Worm (Caenorhabditis elegans) whole organism, early embryonic: ENCODE data around the gene serp-1.2.

Source experiments
- B0310.2 ChIP-seq: sonication (generic microtip); optimal IDR thresholded peaks from 2 replicates; lab custom pipeline; 2016; ENCODE audit warnings: mild to moderate bottlenecking, missing genetic modification characterization, missing compliant biosample characterization
- F13C5.2 ChIP-seq: sonication (generic microtip); optimal IDR thresholded peaks from 2 replicates; lab custom pipeline; 2017; ENCODE audit warnings: mild to moderate bottlenecking, missing genetic modification characterization, inconsistent platforms, missing compliant biosample characterization
- aly-1 ChIP-seq: sonication (generic microtip); optimal IDR thresholded peaks from 2 replicates; lab custom pipeline; 2016; ENCODE audit warnings: missing genetic modification characterization, missing compliant biosample characterization
- ama-1 ChIP-seq: fragments of 150-350 bp; optimal IDR thresholded peaks from 2 replicates; lab custom pipeline; 2014
- ceh-13 ChIP-seq: fragments of 200-800 bp; sonication (Bioruptor generic); optimal IDR thresholded peaks from 2 replicates; lab custom pipeline; 2018; ENCODE audit warnings: mild to moderate bottlenecking, missing genetic modification characterization, missing compliant biosample characterization
- ceh-36 ChIP-seq: sonication (generic microtip); optimal IDR thresholded peaks from 2 replicates; lab custom pipeline; 2016; ENCODE audit warnings: missing genetic modification characterization, inconsistent platforms, missing compliant biosample characterization
- ets-7 ChIP-seq: sonication (generic microtip); optimal IDR thresholded peaks from 2 replicates; lab custom pipeline; 2016; ENCODE audit warnings: missing genotype, missing genetic modification characterization, missing compliant biosample characterization
- flt-1 ChIP-seq: fragments of 200-800 bp; sonication (Bioruptor generic); IDR thresholded peaks from 2 replicates; pipeline ENCODE4 v1.3.6; 2022; ENCODE audit warnings: missing genetic modification characterization, missing compliant biosample characterization
- hmbx-1 ChIP-seq: sonication (generic microtip); optimal IDR thresholded peaks from 2 replicates; lab custom pipeline; 2016; ENCODE audit warnings: mild to moderate bottlenecking, missing genetic modification characterization, missing compliant biosample characterization
- hmg-4 ChIP-seq: fragments of 200-800 bp; sonication (Bioruptor generic); optimal IDR thresholded peaks from 2 replicates; lab custom pipeline; 2018; ENCODE audit warnings: mild to moderate bottlenecking, missing genetic modification characterization, missing compliant biosample characterization
- hnd-1 ChIP-seq: sonication (generic microtip); optimal IDR thresholded peaks from 2 replicates; lab custom pipeline; 2016; ENCODE audit warnings: missing genetic modification characterization, missing compliant biosample characterization
- pes-1 ChIP-seq: fragments of 200-800 bp; sonication (Bioruptor generic); IDR thresholded peaks from 2 replicates; pipeline ENCODE4 v1.3.6; 2022; ENCODE audit warnings: missing genetic modification reagents, missing genetic modification characterization, missing compliant biosample characterization
- scrt-1 ChIP-seq: fragments of 200-800 bp; sonication (Bioruptor generic); IDR thresholded peaks from 2 replicates; pipeline ENCODE4 v1.3.6; 2022; ENCODE audit warnings: missing genetic modification characterization, missing compliant biosample characterization
- sea-1 ChIP-seq: fragments of 200-800 bp; sonication (Bioruptor generic); conservative IDR thresholded peaks from 2 replicates; pipeline ENCODE4 v1.3.6; 2022; ENCODE audit warnings: missing genetic modification characterization, missing compliant biosample characterization
- tbx-11 ChIP-seq: fragments of 200-800 bp; sonication (Bioruptor generic); IDR thresholded peaks from 2 replicates; pipeline ENCODE4 v1.3.6; 2022; ENCODE audit warnings: missing genetic modification characterization, missing compliant biosample characterization
- tbx-37 ChIP-seq: fragments of 200-800 bp; sonication (Bioruptor generic); conservative IDR thresholded peaks from 2 replicates; pipeline ENCODE4 v1.3.6; 2022; ENCODE audit warnings: missing genetic modification reagents, missing genetic modification characterization, missing compliant biosample characterization
- tra-4 ChIP-seq: sonication (generic microtip); optimal IDR thresholded peaks from 2 replicates; lab custom pipeline; 2017; ENCODE audit warnings: missing genetic modification characterization, missing compliant biosample characterization

serp-1.2 gene

DNA sequence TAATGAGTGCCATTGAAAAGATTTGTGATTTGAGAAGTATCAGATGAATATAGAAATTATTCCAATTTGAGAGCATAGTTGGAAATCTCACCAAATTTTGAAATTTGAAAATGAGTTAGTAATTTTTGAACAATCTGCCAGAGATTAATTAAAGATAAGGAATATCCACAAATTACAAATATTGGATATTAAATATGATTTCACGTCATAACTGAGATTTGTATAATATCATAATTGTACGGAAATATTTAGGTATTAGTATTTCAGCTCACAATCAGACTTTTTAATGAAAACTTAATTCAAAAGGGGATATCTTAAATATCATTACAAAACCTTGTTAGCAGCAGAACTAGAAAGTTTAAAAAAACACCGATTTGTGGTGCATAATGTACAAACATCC is 34.4 kb downstream of the serp-1.2 start, which contains the start of gene K07H8.7:
Gene K07H8.7 (minus strand): TSS at position 101 of the 400 bp plus-strand sequence.
- TF ChIP-seq ama-1 (lab: Kevin White, UChicago) (no peak), hnd-1 (tag; lab: Kevin White, UChicago) (no peak), sea-1 (GFP tag; lab: Robert Waterston, UW) (no peak), tbx-11 (GFP tag; lab: Robert Waterston, UW) (no peak), pes-1 (GFP tag; lab: Robert Waterston, UW) (no peak), tra-4 (no peak), F13C5.2 (tag; lab: Kevin White, UChicago) (no peak), hmbx-1 (tag; lab: Kevin White, UChicago) (no peak), ets-7 (tag; lab: Kevin White, UChicago) (no peak), flt-1 (no peak), ceh-36 (tag; lab: Kevin White, UChicago) (no peak), ceh-13 (no peak), hmg-4 (GFP tag; lab: Kevin White, UChicago) (no peak)

DNA sequence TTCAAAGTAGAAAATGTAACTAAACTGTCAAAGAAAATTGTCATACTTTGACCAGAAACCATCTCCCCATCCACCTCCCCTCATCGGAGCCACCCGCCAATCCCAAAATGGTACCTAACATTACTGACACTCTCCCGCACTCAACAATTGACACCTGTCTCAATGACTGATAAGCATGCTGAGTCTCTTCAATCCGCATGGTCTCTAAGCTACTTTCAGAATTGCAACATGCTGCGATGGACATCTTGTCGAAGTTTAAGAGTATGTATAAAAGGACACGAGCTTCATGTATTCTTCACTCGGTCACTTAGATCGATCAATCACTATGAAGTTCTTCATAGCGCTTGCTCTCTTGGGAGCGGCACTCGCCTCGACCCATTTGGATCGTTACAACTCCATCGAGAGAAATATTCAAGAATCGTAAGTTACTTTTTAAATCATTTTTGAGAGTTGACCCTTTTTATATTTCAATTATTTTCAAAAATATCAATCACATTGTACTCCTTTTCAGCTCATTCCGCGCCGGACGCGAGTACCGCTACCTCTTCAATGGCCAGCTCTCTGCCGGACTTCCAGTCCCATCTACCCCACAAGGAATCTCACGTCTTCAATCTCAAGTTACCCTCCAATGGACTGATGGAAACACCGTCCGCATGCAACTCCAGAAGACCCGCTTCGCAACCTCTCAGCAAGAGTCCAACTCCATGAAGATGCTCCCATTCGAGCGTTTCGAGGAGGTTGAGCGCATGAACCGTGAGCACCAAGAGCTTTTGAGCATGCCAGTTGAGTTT is 35.6 kb downstream of the serp-1.2 start, which contains the start of gene vit-6:
Gene vit-6 (plus strand): TSS at position 310 of the 791 bp plus-strand sequence.
- TF ChIP-seq hnd-1 (tag; lab: Kevin White, UChicago) (no peak), tbx-11 (GFP tag; lab: Robert Waterston, UW) (no peak), aly-1 (no peak), scrt-1 (GFP tag; lab: Robert Waterston, UW) (no peak), ceh-36 (tag; lab: Kevin White, UChicago) (no peak), hmbx-1 (tag; lab: Kevin White, UChicago) (no peak), ama-1 (lab: Kevin White, UChicago) (no peak), F13C5.2 (tag; lab: Kevin White, UChicago) (no peak), tra-4 (no peak), flt-1 (no peak), ets-7 (tag; lab: Kevin White, UChicago) (no peak), sea-1 (GFP tag; lab: Robert Waterston, UW) (no peak), tbx-37 (GFP tag; lab: Robert Waterston, UW) (no peak), pes-1 (GFP tag; lab: Robert Waterston, UW) (no peak), hmg-4 (GFP tag; lab: Kevin White, UChicago) (no peak)

DNA sequence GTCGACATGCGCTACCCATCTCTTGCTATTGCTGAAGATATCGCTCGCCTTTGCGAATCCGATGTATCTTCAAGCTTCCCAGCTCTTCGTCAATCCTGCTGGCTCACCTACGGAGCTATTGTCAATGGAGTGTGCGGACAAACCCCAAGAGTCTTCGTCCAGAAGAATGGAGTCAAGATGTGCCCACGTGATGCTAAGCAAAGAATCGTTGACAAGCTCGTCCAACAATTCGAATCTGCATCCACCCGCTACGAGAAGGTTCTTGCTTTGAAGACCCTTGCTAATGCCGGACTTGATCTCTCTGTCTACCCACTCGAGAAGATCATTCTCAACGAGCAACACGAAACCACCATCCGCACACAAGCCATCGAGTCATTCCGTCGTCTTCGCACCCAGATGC is 37.2 kb downstream of the serp-1.2 start:
- TF ChIP-seq tbx-11 (GFP tag; lab: Robert Waterston, UW), result no peak
- no peak for TF ChIP-seq scrt-1 (GFP tag; lab: Robert Waterston, UW)
- TF ChIP-seq hmg-4 (GFP tag; lab: Kevin White, UChicago), result no peak
- TF ChIP-seq F13C5.2 (tag; lab: Kevin White, UChicago), result no peak
- no peak for TF ChIP-seq B0310.2 (tag; lab: Kevin White, UChicago)
- TF ChIP-seq sea-1 (GFP tag; lab: Robert Waterston, UW), result no peak
- no peak for TF ChIP-seq ama-1 (lab: Kevin White, UChicago)
- no peak for TF ChIP-seq ets-7 (tag; lab: Kevin White, UChicago)

DNA sequence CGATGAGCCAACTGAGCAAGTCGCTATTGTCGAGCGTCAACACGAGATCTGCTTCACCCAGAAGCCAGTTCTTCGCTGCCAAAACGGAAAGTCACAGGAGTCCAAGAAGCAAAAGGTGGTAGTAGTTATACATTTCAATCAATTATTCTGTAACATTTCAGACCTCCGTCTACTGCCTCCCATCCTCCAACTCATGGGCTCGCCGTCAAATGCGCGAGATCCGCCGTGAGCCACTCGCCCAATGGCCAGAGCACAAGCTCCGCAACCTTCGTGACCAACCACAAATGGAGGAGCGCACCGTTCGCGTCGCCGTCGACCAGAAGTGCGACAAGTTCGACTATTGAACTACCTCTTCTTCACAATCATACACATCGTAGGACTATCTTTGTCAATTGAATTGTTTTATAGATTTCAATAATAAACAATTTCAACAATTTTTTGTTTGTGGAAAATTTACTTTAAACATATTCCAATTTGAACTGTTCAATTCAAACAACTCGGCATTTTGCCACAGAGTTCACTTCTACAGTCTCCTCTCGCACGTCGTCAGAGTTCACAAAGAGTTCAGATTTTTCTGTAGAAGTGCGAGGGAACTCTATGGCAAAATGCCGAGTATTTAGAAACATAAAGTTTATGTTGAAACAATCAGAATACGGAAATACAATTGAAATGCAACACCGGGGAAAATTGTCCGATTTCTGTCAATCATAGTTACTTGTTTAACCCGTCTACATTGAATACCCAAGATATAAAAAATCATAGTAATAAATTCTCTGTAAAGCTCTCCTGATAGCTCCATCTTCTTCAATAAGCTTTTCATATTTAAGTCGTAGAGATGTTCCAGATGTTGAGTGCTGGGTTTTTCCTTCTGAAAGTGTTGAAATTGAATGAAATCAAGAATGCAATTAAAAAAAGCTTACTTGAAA is 40.8 kb downstream of the serp-1.2 start:
- no peak for TF ChIP-seq ets-7 (tag; lab: Kevin White, UChicago)
- TF ChIP-seq pes-1 (GFP tag; lab: Robert Waterston, UW), result no peak

DNA sequence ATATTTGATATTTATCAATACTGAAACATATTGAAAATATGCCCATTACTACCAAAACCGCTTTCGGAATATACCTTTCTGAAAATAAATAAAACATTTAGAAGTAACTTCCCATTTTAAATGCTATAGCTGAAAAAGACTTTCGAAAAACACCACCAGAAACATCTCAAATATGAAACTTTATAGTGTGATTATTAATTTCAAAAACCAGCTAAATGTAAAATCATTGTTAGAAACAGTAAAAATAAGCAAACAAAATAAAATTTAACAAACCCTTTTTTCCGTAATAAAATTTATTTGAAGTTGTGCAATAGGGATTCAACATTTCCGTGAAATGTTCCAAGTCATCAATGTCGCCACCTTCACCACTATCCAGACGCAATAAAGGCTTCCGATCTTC is 42.5 kb downstream of the serp-1.2 start, which contains the start of the genes K07H8.5 and K07H8.8:
Gene K07H8.5 (plus strand): TSS at position 301 of the 400 bp plus-strand sequence.
Gene K07H8.8 (minus strand): TSS at position 389 of the 400 bp plus-strand sequence.
- TF ChIP-seq hnd-1 (tag; lab: Kevin White, UChicago) (no peak), ama-1 (lab: Kevin White, UChicago) (no peak)

DNA sequence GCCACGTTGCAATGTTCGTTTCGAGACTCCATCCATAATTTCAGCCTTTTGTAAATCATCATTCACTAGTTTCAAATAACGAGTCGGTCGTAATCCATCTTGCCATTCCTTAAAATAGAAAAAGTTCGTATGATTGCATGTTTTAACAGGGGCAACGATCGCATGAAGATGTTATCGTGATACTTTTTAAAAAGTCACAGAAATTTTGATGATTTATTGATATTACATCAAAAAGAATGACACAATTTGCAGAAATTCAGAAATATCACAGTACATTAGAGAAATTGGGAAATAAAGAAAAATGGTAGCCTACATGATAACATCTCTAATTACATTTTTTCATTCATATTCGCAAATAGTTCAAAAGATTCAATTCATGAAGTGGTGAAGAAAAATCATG is 47.9 kb downstream of the serp-1.2 start:
- TF ChIP-seq tbx-37 (GFP tag; lab: Robert Waterston, UW), result no peak
- TF ChIP-seq ceh-13, result no peak
- no peak for TF ChIP-seq scrt-1 (GFP tag; lab: Robert Waterston, UW)
- no peak for TF ChIP-seq sea-1 (GFP tag; lab: Robert Waterston, UW)
- no peak for TF ChIP-seq B0310.2 (tag; lab: Kevin White, UChicago)
- TF ChIP-seq ceh-36 (tag; lab: Kevin White, UChicago), result no peak
- no peak for TF ChIP-seq flt-1
- TF ChIP-seq ama-1 (lab: Kevin White, UChicago), result no peak
- no peak for TF ChIP-seq pes-1 (GFP tag; lab: Robert Waterston, UW)
- no peak for TF ChIP-seq hmg-4 (GFP tag; lab: Kevin White, UChicago)
- TF ChIP-seq ets-7 (tag; lab: Kevin White, UChicago), result no peak
- no peak for TF ChIP-seq aly-1
- TF ChIP-seq F13C5.2 (tag; lab: Kevin White, UChicago), result no peak
- no peak for TF ChIP-seq hnd-1 (tag; lab: Kevin White, UChicago)
- no peak for TF ChIP-seq tra-4
- no peak for TF ChIP-seq tbx-11 (GFP tag; lab: Robert Waterston, UW)
- no peak for TF ChIP-seq hmbx-1 (tag; lab: Kevin White, UChicago)

DNA sequence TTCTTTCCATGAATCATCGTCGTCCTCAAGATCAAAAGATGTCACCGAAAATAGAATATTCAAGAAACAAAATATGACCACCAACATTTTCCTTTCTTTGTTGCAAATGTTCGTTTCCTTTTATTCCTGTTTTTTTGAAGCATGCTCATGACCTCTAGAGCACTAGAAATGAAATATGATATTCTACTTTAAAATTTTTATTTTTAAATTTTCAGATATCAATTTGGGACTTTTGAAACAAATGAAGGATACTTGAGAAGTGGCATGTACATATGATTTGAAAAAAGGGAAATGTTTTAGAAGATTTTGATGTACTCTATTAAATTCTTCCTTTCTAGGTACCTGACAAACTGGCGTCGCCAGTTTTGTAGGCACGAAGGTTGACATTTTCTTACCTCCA is 49.8 kb downstream of the serp-1.2 start, which contains the start of gene K07H8.11:
Gene K07H8.11 (minus strand): TSS at position 101 of the 400 bp plus-strand sequence.
- TF ChIP-seq sea-1 (GFP tag; lab: Robert Waterston, UW) (no peak), ceh-13 (no peak), pes-1 (GFP tag; lab: Robert Waterston, UW) (no peak), ets-7 (tag; lab: Kevin White, UChicago) (no peak), hmbx-1 (tag; lab: Kevin White, UChicago) (no peak), flt-1 (no peak), ceh-36 (tag; lab: Kevin White, UChicago) (no peak), hmg-4 (GFP tag; lab: Kevin White, UChicago) (no peak), scrt-1 (GFP tag; lab: Robert Waterston, UW) (no peak), ama-1 (lab: Kevin White, UChicago) (no peak), B0310.2 (tag; lab: Kevin White, UChicago) (no peak), tra-4 (no peak), tbx-37 (GFP tag; lab: Robert Waterston, UW) (no peak), aly-1 (no peak), F13C5.2 (tag; lab: Kevin White, UChicago) (no peak), hnd-1 (tag; lab: Kevin White, UChicago) (no peak), tbx-11 (GFP tag; lab: Robert Waterston, UW) (no peak)
